Worm (Caenorhabditis elegans) whole organism, mixed stage, embryonic: ENCODE data around the gene sma-2.

ENCODE experiments used
- M03D4.4 ChIP-seq: sonication (generic microtip); optimal IDR thresholded peaks from 2 replicates; lab custom pipeline; 2017; ENCODE audit warnings: mild to moderate bottlenecking, missing genetic modification characterization, missing compliant biosample characterization
- ceh-43 ChIP-seq: fragments of 200-800 bp; sonication (Bioruptor generic); optimal IDR thresholded peaks from 2 replicates; lab custom pipeline; 2018; ENCODE audit warnings: mild to moderate bottlenecking, missing genetic modification characterization, moderate library complexity, missing compliant biosample characterization
- elt-1 ChIP-seq: sonication (generic microtip); optimal IDR thresholded peaks from 2 replicates; lab custom pipeline; 2017; ENCODE audit warnings: missing genetic modification characterization, mild to moderate bottlenecking, missing compliant biosample characterization, antibody characterized with exemption, moderate library complexity, borderline replicate concordance; ENCODE audit not compliant: insufficient read depth
- elt-3 ChIP-seq: fragments of 150-350 bp; optimal IDR thresholded peaks from 2 replicates; lab custom pipeline; 2014; ENCODE audit warnings: missing biosample characterization, missing genetic modification characterization
- flh-1 ChIP-seq: fragments of 200-800 bp; sonication (Bioruptor generic); optimal IDR thresholded peaks from 2 replicates; lab custom pipeline; 2018; ENCODE audit warnings: mild to moderate bottlenecking, missing genetic modification characterization, moderate library complexity, missing compliant biosample characterization
- lsy-2 ChIP-seq: fragments of 150-350 bp; optimal IDR thresholded peaks from 2 replicates; lab custom pipeline; 2014; ENCODE audit warnings: missing biosample characterization, missing genetic modification characterization
- nhr-237 ChIP-seq: fragments of 150-350 bp; optimal IDR thresholded peaks from 2 replicates; lab custom pipeline; 2014; ENCODE audit warnings: missing biosample characterization, missing genetic modification characterization
- nhr-28 ChIP-seq: fragments of 150-350 bp; optimal IDR thresholded peaks from 2 replicates; lab custom pipeline; 2014; ENCODE audit warnings: missing biosample characterization, missing genetic modification characterization
- nhr-76 ChIP-seq: sonication (generic microtip); optimal IDR thresholded peaks from 2 replicates; lab custom pipeline; 2017; ENCODE audit warnings: missing biosample characterization, missing genetic modification characterization
- snpc-4 ChIP-seq: fragments of 150-350 bp; optimal IDR thresholded peaks from 2 replicates; lab custom pipeline; 2014; ENCODE audit warnings: missing biosample characterization, missing genetic modification characterization
- unc-39 ChIP-seq: fragments of 150-350 bp; optimal IDR thresholded peaks from 2 replicates; lab custom pipeline; 2014; ENCODE audit warnings: missing biosample characterization, missing genetic modification characterization
- ztf-11 ChIP-seq: fragments of 150-350 bp; optimal IDR thresholded peaks from 2 replicates; lab custom pipeline; 2014; ENCODE audit warnings: missing biosample characterization, missing genetic modification characterization

ce11 chrIII:8739126-8739525, 10.4 kb upstream of the sma-2 start:
- no peak for TF ChIP-seq unc-39
- TF ChIP-seq ztf-11 (tag; lab: Kevin White, UChicago) = no peak
- no peak for TF ChIP-seq nhr-237 (tag; lab: Kevin White, UChicago)
- TF ChIP-seq snpc-4 = no peak
- no peak for TF ChIP-seq nhr-28 (tag; lab: Kevin White, UChicago)
- TF ChIP-seq lsy-2 (tag; lab: Kevin White, UChicago) = no peak
- TF ChIP-seq flh-1 (GFP tag; lab: Kevin White, UChicago) = no peak
- TF ChIP-seq ceh-43 (GFP tag; lab: Kevin White, UChicago) = no peak
- TF ChIP-seq M03D4.4 (tag; lab: Kevin White, UChicago) = no peak
- no peak for TF ChIP-seq nhr-76
- TF ChIP-seq elt-1 (tag; lab: Kevin White, UChicago) = no peak
- no peak for TF ChIP-seq elt-3 (tag; lab: Kevin White, UChicago)
